Fruit fly (Drosophila melanogaster) whole organism, embryonic: Measurements from ENCODE around the gene ac.
A peak's percentile ranks its signal among the peaks of the same experiment; 100 is the strongest.

Experiments
- CG13123 ChIP-seq: fragments of 200-800 bp; sonication (Bioruptor generic); optimal IDR thresholded peaks from 2 replicates; lab custom pipeline; 2016; ENCODE audit warnings: missing biosample characterization, missing genetic modification characterization
- CG33557 ChIP-seq: fragments of 200-800 bp; sonication (Bioruptor generic); optimal IDR thresholded peaks from 2 replicates; lab custom pipeline; 2019; ENCODE audit warnings: missing biosample characterization, mild to moderate bottlenecking, missing genetic modification characterization, moderate library complexity
- CG8388 ChIP-seq: fragments of 200-800 bp; sonication (Bioruptor generic); optimal IDR thresholded peaks from 2 replicates; lab custom pipeline; 2019; ENCODE audit warnings: missing biosample characterization, mild to moderate bottlenecking, missing genetic modification characterization, moderate library complexity
- Dbx ChIP-seq: fragments of 200-800 bp; sonication (Bioruptor generic); IDR thresholded peaks from 3 replicates; pipeline ENCODE4 v1.3.6; 2022; ENCODE audit warnings: missing biosample characterization, missing genetic modification characterization
- Dll ChIP-seq: fragments of 200-800 bp; sonication (Bioruptor generic); IDR thresholded peaks from 4 replicates; pipeline ENCODE4 v1.3.6; 2022; ENCODE audit warnings: missing biosample characterization, missing genetic modification characterization; ENCODE audit not compliant: partially characterized antibody
- Fer3 ChIP-seq: fragments of 200-800 bp; sonication (Bioruptor generic); optimal IDR thresholded peaks from 2 replicates; lab custom pipeline; 2018; ENCODE audit warnings: missing biosample characterization, mild to moderate bottlenecking, missing genetic modification characterization, moderate library complexity
- Hr78 ChIP-seq, 2 experiments: fragments of 200-800 bp in 1 of 2; fragments of >200 bp in 1 of 2; sonication (Bioruptor generic) in 1 of 2; optimal IDR thresholded peaks; 2 replicates each; lab custom pipeline; 2017 to 2019; ENCODE audit warnings: missing biosample characterization in 2 of 2, missing genetic modification characterization in 2 of 2, mild to moderate bottlenecking in 1 of 2, moderate library complexity in 1 of 2
- Lpt ChIP-seq: fragments of >200 bp; optimal IDR thresholded peaks from 2 replicates; lab custom pipeline; 2018; ENCODE audit warnings: missing biosample characterization, missing genetic modification characterization
- TFAM ChIP-seq: fragments of 200-800 bp; sonication (Bioruptor generic); optimal IDR thresholded peaks from 2 replicates; lab custom pipeline; 2017; ENCODE audit warnings: missing biosample characterization, missing genetic modification characterization, inconsistent platforms
- chm ChIP-seq: fragments of 200-800 bp; sonication (Bioruptor generic); IDR thresholded peaks from 2 replicates; pipeline ENCODE4 v1.3.6; 2022; ENCODE audit warnings: missing biosample characterization, missing genetic modification characterization
- ham ChIP-seq: fragments of 200-800 bp; sonication (Bioruptor generic); IDR thresholded peaks from 2 replicates; pipeline ENCODE4 v1.3.6; 2022; ENCODE audit warnings: missing biosample characterization, missing genetic modification characterization

dm6 chrX:390457-390856 is 20.6 kb downstream of the ac start:
- TF ChIP-seq Dbx (GFP tag; lab: Robert Waterston, UW) (no peak), Fer3 (tag; lab: Kevin White, UChicago) (no peak), CG33557 (GFP tag; lab: Kevin White, UChicago) (no peak), Dll (GFP tag; lab: Robert Waterston, UW) (no peak), CG8388 (peak; percentile 72), CG13123 (no peak), chm (GFP tag; lab: Robert Waterston, UW) (no peak), TFAM (GFP tag; lab: Kevin White, UChicago) (no peak), ham (GFP tag; lab: Robert Waterston, UW) (no peak), Hr78 (GFP tag; optimal IDR thresholded peaks at IDR 0.05; lab: Kevin White, UChicago) (no peak), Lpt (GFP tag; lab: Kevin White, UChicago) (no peak)
